Fruit fly (Drosophila melanogaster): Measurements from ENCODE around the gene CG4325.
A peak's percentile ranks its signal among the peaks of the same experiment; 100 is the strongest.

Gene CG4325

dm6 chrX:2061119-2061518 lies 17.5 kb upstream of the CG4325 start (continued):
- TF ChIP-seq CG4707 (GFP tag; optimal IDR thresholded peaks at IDR 0.05): peak; percentile 8
- no peak for TF ChIP-seq Bdp1 (GFP tag; optimal IDR thresholded peaks at IDR 0.05)
- peak; percentile 17 for TF ChIP-seq Jarid2 (GFP tag; optimal IDR thresholded peaks at IDR 0.05)
- no peak for TF ChIP-seq CG4282 (GFP tag; optimal IDR thresholded peaks at IDR 0.05)
- no peak for TF ChIP-seq sqz (GFP tag; optimal IDR thresholded peaks at IDR 0.05)
- no peak for TF ChIP-seq Tbp (GFP tag; optimal IDR thresholded peaks at IDR 0.05)
- no peak for TF ChIP-seq pita (GFP tag; optimal IDR thresholded peaks at IDR 0.05)
- TF ChIP-seq CG12219 (GFP tag; optimal IDR thresholded peaks at IDR 0.05): peak; percentile 49
- TF ChIP-seq croc (GFP tag; conservative IDR thresholded peaks at IDR 0.05): 0 out of 3 replicates have a peak, but pooled peaks have one; percentile 12
- TF ChIP-seq Camta (GFP tag; optimal IDR thresholded peaks at IDR 0.05): no peak
- peak; percentile 35 for TF ChIP-seq lab (GFP tag; optimal IDR thresholded peaks at IDR 0.05)
- TF ChIP-seq tx (GFP tag; optimal IDR thresholded peaks at IDR 0.05): no peak
- no peak for TF ChIP-seq zf30C (GFP tag; optimal IDR thresholded peaks at IDR 0.05)
- TF ChIP-seq Dfd (GFP tag; optimal IDR thresholded peaks at IDR 0.05): no peak
- peak; percentile 55 for TF ChIP-seq CG14710 (tag; optimal IDR thresholded peaks at IDR 0.05)
- TF ChIP-seq E2f1 (GFP tag; IDR thresholded peaks at IDR 0.05): no peak
- TF ChIP-seq CG4854 (GFP tag; optimal IDR thresholded peaks at IDR 0.05): no peak
- no peak for TF ChIP-seq CG31388 (GFP tag; optimal IDR thresholded peaks at IDR 0.05)
- TF ChIP-seq so (GFP tag; IDR thresholded peaks at IDR 0.05): 0 out of 3 replicates have a peak, but pooled peaks have one; percentile 46
- no peak for TF ChIP-seq Vsx1 (GFP tag; optimal IDR thresholded peaks at IDR 0.05)
- no peak for TF ChIP-seq luna (GFP tag; optimal IDR thresholded peaks at IDR 0.05)
- TF ChIP-seq Hr51 (GFP tag; optimal IDR thresholded peaks at IDR 0.05): peak in 1 of 2 experiments; percentile 36
- peak; percentile 79 for TF ChIP-seq cg (GFP tag; optimal IDR thresholded peaks at IDR 0.05)
- peak; percentile 41 for TF ChIP-seq CG9437 (GFP tag; optimal IDR thresholded peaks at IDR 0.05)
- TF ChIP-seq CG8359 (GFP tag; optimal IDR thresholded peaks at IDR 0.05; ENCODE audit: borderline replicate concordance): peak; percentile 8
- TF ChIP-seq CG2712 (tag; optimal IDR thresholded peaks at IDR 0.05): peak; percentile 60
- TF ChIP-seq CG12236 (GFP tag; optimal IDR thresholded peaks at IDR 0.05): peak; percentile 20
- peak; percentile 36 for TF ChIP-seq kah (GFP tag; optimal IDR thresholded peaks at IDR 0.05)
- 0 out of 2 replicates have a peak, but pooled peaks have one; percentile 15 for TF ChIP-seq CG17328 (GFP tag; IDR thresholded peaks at IDR 0.05)
- TF ChIP-seq CG8388 (GFP tag; optimal IDR thresholded peaks at IDR 0.05): peak; percentile 23
- TF ChIP-seq CoRest (tag; optimal IDR thresholded peaks at IDR 0.05): peak; percentile 65
- no peak for TF ChIP-seq zen2 (GFP tag; IDR thresholded peaks at IDR 0.05; ENCODE audit: partially characterized antibody)
- peak; percentile 42 for TF ChIP-seq Blimp-1 (GFP tag; optimal IDR thresholded peaks at IDR 0.05)
- TF ChIP-seq CG13296 (GFP tag; optimal IDR thresholded peaks at IDR 0.05): peak; percentile 43
- TF ChIP-seq dmrt11E (tag; optimal IDR thresholded peaks at IDR 0.05): peak; percentile 10
- TF ChIP-seq Atf6 (GFP tag; IDR thresholded peaks at IDR 0.05): 0 out of 2 replicates have a peak, but pooled peaks have one; percentile 24
- peak; percentile 54 for TF ChIP-seq Asciz (GFP tag; optimal IDR thresholded peaks at IDR 0.05)
- no peak for TF ChIP-seq lbe (GFP tag; optimal IDR thresholded peaks at IDR 0.05)
- TF ChIP-seq CG1647 (GFP tag; optimal IDR thresholded peaks at IDR 0.05): no peak
- TF ChIP-seq Opbp (GFP tag; IDR thresholded peaks at IDR 0.05; ENCODE audit: partially characterized antibody): no peak
- no peak for TF ChIP-seq crol (GFP tag; IDR thresholded peaks at IDR 0.05)
- TF ChIP-seq CG1832 (GFP tag; optimal IDR thresholded peaks at IDR 0.05): no peak
- no peak for TF ChIP-seq Dref (GFP tag; IDR thresholded peaks at IDR 0.05)
- TF ChIP-seq sd (tag; optimal IDR thresholded peaks at IDR 0.05): no peak
- TF ChIP-seq Fer1 (GFP tag; optimal IDR thresholded peaks at IDR 0.05): peak; percentile 61
- peak; percentile 51 for TF ChIP-seq CG7839 (tag; optimal IDR thresholded peaks at IDR 0.05)
- no peak for TF ChIP-seq Neu2 (GFP tag; optimal IDR thresholded peaks at IDR 0.05; ENCODE audit: borderline replicate concordance)
- TF ChIP-seq bcd (GFP tag; optimal IDR thresholded peaks at IDR 0.05): peak; percentile 36
- TF ChIP-seq CG10431 (GFP tag; optimal IDR thresholded peaks at IDR 0.05): peak; percentile 47
- TF ChIP-seq CG18619 (GFP tag; optimal IDR thresholded peaks at IDR 0.05): peak; percentile 34
